Fruit fly (Drosophila melanogaster): ENCODE results near the gene Pus10.
A peak's percentile ranks its signal among the peaks of the same experiment; 100 is the strongest.

Pus10 gene

DNA sequence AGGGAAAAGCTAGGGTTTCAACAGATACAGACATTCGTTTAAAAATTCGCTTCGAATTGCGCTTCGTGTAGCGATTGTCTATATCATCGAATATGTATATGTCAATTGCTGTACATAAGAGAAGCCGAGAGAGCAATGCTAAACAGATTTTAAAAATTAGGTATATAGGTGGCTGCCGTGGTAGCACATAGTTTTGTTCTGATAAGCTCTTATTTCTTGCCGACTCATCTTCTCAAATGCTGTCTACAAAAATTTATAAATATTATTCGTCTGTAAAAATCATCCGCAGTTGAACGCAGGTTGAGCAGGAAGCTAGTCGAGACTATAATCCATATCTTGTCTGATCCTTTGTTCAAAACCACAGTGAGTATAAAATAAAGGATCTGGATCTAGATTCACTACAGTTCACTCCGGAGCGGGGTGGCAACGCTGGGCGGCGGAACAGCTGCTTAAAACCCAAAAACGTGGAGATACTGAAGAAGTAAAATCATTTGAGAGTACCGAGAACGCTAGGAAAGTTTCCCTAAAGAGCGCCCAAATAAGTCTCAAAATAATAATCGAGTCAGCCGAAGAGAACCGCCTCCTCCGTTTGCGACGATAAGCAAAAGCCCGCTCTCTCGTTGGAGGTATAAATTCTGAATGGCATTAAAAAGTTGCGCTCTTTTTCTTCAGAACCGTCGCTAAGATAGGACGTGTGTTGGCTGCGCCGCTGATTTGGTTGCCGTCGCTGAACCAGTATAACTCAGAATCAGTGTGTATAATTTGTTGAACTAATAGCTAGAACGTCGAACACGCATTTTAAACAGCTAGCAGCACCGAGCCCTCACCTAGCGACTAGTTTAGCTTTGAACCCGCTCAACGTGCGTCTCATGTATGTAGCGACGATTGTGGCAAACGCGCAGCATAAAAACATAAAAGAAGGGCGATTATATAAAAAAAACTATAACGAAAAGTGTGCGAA, 47.3 kb downstream of the Pus10 start:
- TF ChIP-seq Eip78C (GFP tag), result peak; percentile 47
- peak; percentile 71 for TF ChIP-seq CG6854 (GFP tag; optimal IDR thresholded peaks at IDR 0.05)
- no peak for TF ChIP-seq CG1621 (tag; optimal IDR thresholded peaks at IDR 0.05)
- TF ChIP-seq CG6792 (GFP tag; optimal IDR thresholded peaks at IDR 0.05), result no peak
- TF ChIP-seq fd59A (GFP tag; optimal IDR thresholded peaks at IDR 0.05), result no peak
- TF ChIP-seq lz (GFP tag; optimal IDR thresholded peaks at IDR 0.05), result no peak
- TF ChIP-seq dac (GFP tag; optimal IDR thresholded peaks at IDR 0.05), result no peak
- TF ChIP-seq Sox14 (GFP tag; optimal IDR thresholded peaks at IDR 0.05), result peak; percentile 86
- no peak for TF ChIP-seq Ets21C (GFP tag; optimal IDR thresholded peaks at IDR 0.05)
- no peak for TF ChIP-seq vri (GFP tag; optimal IDR thresholded peaks at IDR 0.05)
- no peak for TF ChIP-seq CG4318 (GFP tag; optimal IDR thresholded peaks at IDR 0.05)
- TF ChIP-seq Ets96B (tag; optimal IDR thresholded peaks at IDR 0.05), result no peak
- peak; percentile 6 for TF ChIP-seq esn (GFP tag; optimal IDR thresholded peaks at IDR 0.05)

DNA sequence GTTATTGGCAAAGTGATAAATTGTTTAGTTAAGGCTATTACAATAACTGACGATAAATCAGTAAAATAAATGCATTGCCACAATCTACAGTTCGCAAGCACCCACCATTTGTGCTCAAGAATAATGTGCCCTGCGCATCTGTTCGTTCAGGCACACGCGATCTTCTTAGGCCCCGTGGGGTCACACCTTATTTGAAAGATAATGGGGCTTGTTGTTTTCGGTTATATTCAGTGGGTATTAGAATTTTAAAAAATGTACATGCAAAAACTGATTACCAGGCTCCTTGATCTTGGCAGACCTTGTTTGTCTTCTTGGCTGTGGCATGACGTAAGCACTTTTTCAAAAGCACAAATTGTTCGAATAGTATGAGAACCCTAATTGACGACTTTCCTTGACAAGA, 48.1 kb downstream of the Pus10 start:
- TF ChIP-seq achi (GFP tag; optimal IDR thresholded peaks at IDR 0.05) (no peak), CG8319 (GFP tag; optimal IDR thresholded peaks at IDR 0.05) (no peak), Eip75B (GFP tag; optimal IDR thresholded peaks at IDR 0.05) (no peak), CG11294 (GFP tag; IDR thresholded peaks at IDR 0.05) (no peak), Lpt (GFP tag; optimal IDR thresholded peaks at IDR 0.05) (no peak), salr (GFP tag; optimal IDR thresholded peaks at IDR 0.05) (no peak), topi (GFP tag; optimal IDR thresholded peaks at IDR 0.05) (no peak), CG4318 (GFP tag; optimal IDR thresholded peaks at IDR 0.05) (no peak), dac (GFP tag; optimal IDR thresholded peaks at IDR 0.05) (no peak)

DNA sequence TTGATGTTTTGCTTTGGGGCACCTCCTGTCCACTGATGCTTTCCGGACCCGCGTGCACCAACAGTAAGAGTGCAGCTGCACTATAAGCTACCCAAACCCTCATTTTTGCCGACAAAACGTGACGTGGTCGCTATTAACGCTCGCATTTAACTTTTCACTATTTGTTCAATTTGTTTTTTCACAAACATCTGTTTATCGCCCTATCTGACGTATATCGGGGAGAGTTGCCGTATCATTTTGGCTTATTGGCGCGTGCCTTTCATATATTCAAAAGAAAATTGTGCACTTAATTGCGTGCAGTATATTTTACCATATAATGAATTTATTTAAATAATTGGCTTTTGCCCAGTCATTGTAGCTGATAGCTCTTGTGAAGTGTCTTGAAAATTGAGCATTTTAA, 48.6 kb downstream of the Pus10 start, which contains the start of the genes Nhe1 and Sam-S:
Gene Nhe1 (minus strand): TSS at position 193 of the 400 bp plus-strand sequence.
Gene Sam-S (plus strand): TSS at position 364 of the 400 bp plus-strand sequence.
- TF ChIP-seq CG1621 (tag; optimal IDR thresholded peaks at IDR 0.05) (no peak), CG7368 (GFP tag; optimal IDR thresholded peaks at IDR 0.05) (no peak), net (GFP tag; optimal IDR thresholded peaks at IDR 0.05) (no peak), fd59A (GFP tag; optimal IDR thresholded peaks at IDR 0.05) (no peak), ss (GFP tag; optimal IDR thresholded peaks at IDR 0.05) (no peak), CG15336 (GFP tag; IDR thresholded peaks at IDR 0.05) (0 out of 2 replicates have a peak, but pooled peaks have one; percentile 9), Hr38 (GFP tag; optimal IDR thresholded peaks at IDR 0.05) (no peak), eg (GFP tag; IDR thresholded peaks at IDR 0.05) (no peak), CG16779 (tag; optimal IDR thresholded peaks at IDR 0.05) (no peak), dsx (GFP tag; optimal IDR thresholded peaks at IDR 0.05; ENCODE audit: poor library complexity, severe bottlenecking) (no peak), fkh (GFP tag; optimal IDR thresholded peaks at IDR 0.05) (peak; percentile 81), CG8319 (GFP tag; optimal IDR thresholded peaks at IDR 0.05) (no peak)

All from whole organism, prepupa.